Worm (Caenorhabditis elegans): ENCODE measurements around the gene srx-18.

srx-18 gene

DNA sequence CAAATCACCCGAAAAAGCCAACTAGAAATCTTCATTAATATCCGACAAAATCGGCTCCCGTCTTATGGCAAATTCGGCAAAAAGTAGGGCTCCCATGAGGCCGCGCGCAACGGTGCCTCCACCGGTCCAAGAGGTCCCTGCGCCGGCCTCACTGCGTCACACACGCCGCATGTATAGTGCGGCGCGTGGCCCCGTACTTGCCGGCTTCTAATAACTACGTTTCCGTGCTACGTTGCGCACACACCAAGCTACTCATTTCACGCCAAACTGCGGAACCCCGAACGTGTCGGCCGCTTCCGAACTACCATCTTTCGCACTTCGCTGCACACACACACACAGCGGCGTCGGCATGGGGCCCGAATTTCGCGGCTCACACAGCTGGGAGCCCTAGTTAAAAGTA lies 21.0 kb upstream of the srx-18 start:
- TF ChIP-seq ahr-1 (tag; optimal IDR thresholded peaks at IDR 0.05) (no peak), ceh-18 (tag; optimal IDR thresholded peaks at IDR 0.05) (no peak), ceh-2 (tag; optimal IDR thresholded peaks at IDR 0.05) (no peak), elt-2 (tag; optimal IDR thresholded peaks at IDR 0.05) (no peak)

DNA sequence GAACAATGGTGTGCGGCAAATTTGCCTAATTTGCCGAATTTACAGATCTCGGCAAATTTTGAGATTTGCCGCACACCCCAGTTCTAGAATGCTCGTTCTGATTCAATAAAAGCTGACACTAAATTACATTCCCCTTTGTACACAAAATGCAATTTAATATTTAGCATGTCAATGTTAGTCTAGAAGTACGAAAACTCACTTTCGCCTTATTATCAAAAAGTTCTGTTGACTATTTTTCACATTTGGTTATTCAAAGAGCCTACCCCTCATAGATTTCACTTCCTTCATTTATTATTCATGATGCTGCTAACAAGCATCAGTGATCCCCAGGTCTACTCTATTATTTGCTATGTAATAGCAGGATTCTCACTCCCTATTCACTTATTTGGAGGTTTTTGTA lies 19.9 kb upstream of the srx-18 start, which contains the start of gene srh-298:
Gene srh-298 (plus strand): TSS at position 301 of the 400 bp plus-strand sequence.
- TF ChIP-seq sox-4 (tag; optimal IDR thresholded peaks at IDR 0.05), result no peak

DNA sequence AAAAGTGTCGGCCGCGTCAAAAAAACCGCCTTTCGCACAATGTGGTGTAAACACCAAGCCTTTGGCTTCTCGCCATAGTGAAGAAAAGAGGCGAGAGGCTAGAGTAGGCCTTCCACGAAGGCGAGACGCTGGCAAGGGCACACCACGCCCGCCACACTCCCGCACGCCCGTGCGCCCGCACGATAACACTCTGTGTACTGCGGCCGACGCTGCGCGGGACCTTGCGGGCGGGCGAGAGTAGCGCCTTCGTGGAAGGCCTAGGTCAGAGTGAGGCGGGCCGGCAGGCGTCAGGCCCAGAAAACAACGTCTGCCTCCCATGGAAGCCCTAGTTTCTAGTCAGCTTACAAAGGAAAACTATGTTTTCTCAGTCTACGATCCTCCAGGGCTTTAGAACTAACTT lies 13.4 kb upstream of the srx-18 start:
- no peak for TF ChIP-seq ceh-22 (tag; optimal IDR thresholded peaks at IDR 0.05)
- TF ChIP-seq rnt-1 (tag; optimal IDR thresholded peaks at IDR 0.05), result no peak
- peak; percentile 25 for TF ChIP-seq ref-2 (tag; optimal IDR thresholded peaks at IDR 0.05)
- TF ChIP-seq ceh-31 (tag; optimal IDR thresholded peaks at IDR 0.05), result no peak
- TF ChIP-seq elt-4 (tag; optimal IDR thresholded peaks at IDR 0.05), result no peak
- TF ChIP-seq pros-1 (tag; optimal IDR thresholded peaks at IDR 0.05), result no peak
- no peak for TF ChIP-seq elt-2 (tag; optimal IDR thresholded peaks at IDR 0.05)
- TF ChIP-seq F13H6.1 (tag; optimal IDR thresholded peaks at IDR 0.05), result no peak
- peak; percentile 59 for TF ChIP-seq hlh-6 (tag; optimal IDR thresholded peaks at IDR 0.05)
- peak; percentile 2 for TF ChIP-seq ceh-14 (tag; optimal IDR thresholded peaks at IDR 0.05)

DNA sequence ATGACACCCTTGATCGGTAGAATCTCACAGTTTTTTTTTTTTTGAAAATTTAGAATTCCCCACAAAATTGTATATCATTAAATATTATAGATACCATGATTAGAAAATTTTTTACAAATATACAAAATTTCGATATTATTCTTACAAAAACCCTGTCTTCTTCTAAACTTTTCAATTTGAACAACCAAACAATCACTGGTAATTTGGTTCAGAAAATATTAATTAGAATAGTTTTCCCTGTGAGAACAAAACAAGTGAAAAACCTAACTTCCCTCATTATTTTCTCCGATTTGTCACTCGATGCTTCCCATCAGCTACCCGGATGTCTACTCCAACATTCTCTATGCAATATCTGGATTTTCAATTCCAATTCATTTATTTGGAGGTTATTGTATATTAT lies 11.4 kb upstream of the srx-18 start, which contains the start of gene srh-296:
Gene srh-296 (plus strand): TSS at position 301 of the 400 bp plus-strand sequence.
- TF ChIP-seq lin-11 (tag; optimal IDR thresholded peaks at IDR 0.05) (no peak), ceh-19 (GFP tag; optimal IDR thresholded peaks at IDR 0.05) (no peak), sox-2 (GFP tag; IDR thresholded peaks at IDR 0.05) (no peak), unc-42 (tag; optimal IDR thresholded peaks at IDR 0.05) (no peak), hlh-30 (tag; optimal IDR thresholded peaks at IDR 0.05; ENCODE audit: insufficient read depth) (no peak), dmd-4 (tag; optimal IDR thresholded peaks at IDR 0.05; ENCODE audit: borderline replicate concordance) (no peak), rnt-1 (tag; optimal IDR thresholded peaks at IDR 0.05) (no peak), ceh-2 (tag; optimal IDR thresholded peaks at IDR 0.05) (no peak), sdc-2 (tag; optimal IDR thresholded peaks at IDR 0.05) (no peak), hlh-8 (tag; optimal IDR thresholded peaks at IDR 0.05) (no peak), nhr-232 (tag; optimal IDR thresholded peaks at IDR 0.05) (no peak), pqm-1 (tag; optimal IDR thresholded peaks at IDR 0.05) (no peak)

DNA sequence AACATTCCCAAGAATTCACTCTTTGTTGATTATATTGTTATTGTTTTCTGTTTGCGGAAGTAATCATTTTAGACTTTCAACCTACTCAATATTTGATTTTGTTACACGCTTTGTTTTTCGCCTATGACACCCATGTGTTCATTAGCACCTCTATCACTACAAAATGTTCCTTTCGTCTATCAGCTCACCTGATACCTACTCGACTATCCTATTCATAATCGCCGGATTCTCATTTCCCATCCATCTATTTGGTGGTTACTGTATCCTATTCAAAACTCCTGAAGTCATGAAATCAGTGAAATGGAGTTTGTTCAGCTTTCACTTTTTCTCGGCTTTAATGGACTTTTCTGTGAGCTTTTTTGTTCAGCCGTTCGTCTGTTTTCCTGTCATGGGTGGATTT lies 6.6 kb upstream of the srx-18 start, which contains the start of gene srh-291:
Gene srh-291 (plus strand): TSS at position 301 of the 400 bp plus-strand sequence.
- TF ChIP-seq ceh-18 (tag; optimal IDR thresholded peaks at IDR 0.05) (no peak), unc-55 (GFP tag; optimal IDR thresholded peaks at IDR 0.05) (no peak), pat-9 (tag; optimal IDR thresholded peaks at IDR 0.05) (no peak), ceh-22 (tag; optimal IDR thresholded peaks at IDR 0.05) (no peak), unc-3 (GFP tag; conservative IDR thresholded peaks at IDR 0.05) (no peak), unc-3 (tag; optimal IDR thresholded peaks at IDR 0.05) (no peak), ama-1 (optimal IDR thresholded peaks at IDR 0.05) (no peak), fax-1 (tag; optimal IDR thresholded peaks at IDR 0.05) (no peak), zip-5 (tag; optimal IDR thresholded peaks at IDR 0.05) (no peak), pha-2 (tag; optimal IDR thresholded peaks at IDR 0.05) (no peak), mec-3 (tag; optimal IDR thresholded peaks at IDR 0.05; ENCODE audit: borderline replicate concordance) (no peak), T23F11.4 (GFP tag; optimal IDR thresholded peaks at IDR 0.05) (no peak), pax-1 (tag; optimal IDR thresholded peaks at IDR 0.05) (no peak), pqm-1 (tag; optimal IDR thresholded peaks at IDR 0.05) (no peak)

DNA sequence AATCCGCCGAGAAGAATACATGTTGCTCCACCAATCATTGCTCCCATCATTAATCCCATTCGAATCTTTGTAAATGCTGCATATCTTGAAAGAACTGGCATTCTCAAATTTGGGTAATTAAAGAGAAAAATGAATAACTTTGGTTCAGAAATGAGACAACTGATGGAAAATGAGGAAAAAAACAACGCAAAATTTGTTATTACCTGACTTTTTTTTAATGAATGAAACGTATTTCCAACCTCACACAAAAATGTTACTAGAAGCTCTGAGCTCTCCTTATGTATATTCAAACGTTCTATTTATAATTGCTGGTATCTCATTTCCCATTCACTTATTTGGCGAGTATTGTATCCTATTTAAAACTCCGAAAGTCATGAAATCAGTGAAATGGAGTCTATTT lies 3.8 kb upstream of the srx-18 start, which contains the start of the genes Y94A7B.11 and srh-292:
Gene Y94A7B.11 (minus strand): TSS at position 101 of the 400 bp plus-strand sequence.
Gene srh-292 (plus strand): TSS at position 251 of the 400 bp plus-strand sequence.
- no peak for TF ChIP-seq lin-11 (tag; optimal IDR thresholded peaks at IDR 0.05)
- TF ChIP-seq dmd-4 (tag; optimal IDR thresholded peaks at IDR 0.05; ENCODE audit: borderline replicate concordance), result no peak
- no peak for TF ChIP-seq ceh-9 (tag; optimal IDR thresholded peaks at IDR 0.05)
- TF ChIP-seq K09A11.1 (tag; optimal IDR thresholded peaks at IDR 0.05; ENCODE audit: insufficient read depth), result no peak
- TF ChIP-seq C08G9.2 (tag; optimal IDR thresholded peaks at IDR 0.05), result no peak
- no peak for TF ChIP-seq ahr-1 (tag; optimal IDR thresholded peaks at IDR 0.05)
- TF ChIP-seq pha-2 (tag; optimal IDR thresholded peaks at IDR 0.05), result no peak
- no peak for TF ChIP-seq sdc-2 (tag; optimal IDR thresholded peaks at IDR 0.05)
- TF ChIP-seq ttx-3 (tag; optimal IDR thresholded peaks at IDR 0.05), result no peak
- TF ChIP-seq ref-2 (tag; optimal IDR thresholded peaks at IDR 0.05), result no peak
- no peak for TF ChIP-seq hlh-6 (tag; optimal IDR thresholded peaks at IDR 0.05)
- no peak for TF ChIP-seq madf-2 (tag; optimal IDR thresholded peaks at IDR 0.05)
- no peak for TF ChIP-seq ceh-45 (GFP tag; IDR thresholded peaks at IDR 0.05)
- no peak for TF ChIP-seq elt-2 (tag; optimal IDR thresholded peaks at IDR 0.05)
- TF ChIP-seq unc-86 (tag; optimal IDR thresholded peaks at IDR 0.05), result no peak
- no peak for TF ChIP-seq Y22D7AL.16 (tag; optimal IDR thresholded peaks at IDR 0.05)
- no peak for TF ChIP-seq ceh-2 (tag; optimal IDR thresholded peaks at IDR 0.05)
- TF ChIP-seq gmeb-2 (tag; optimal IDR thresholded peaks at IDR 0.05), result no peak

All from whole organism, late embryonic.